Fruit fly (Drosophila melanogaster) whole organism, embryonic: ENCODE measurements around the gene CG32271.
A peak's percentile ranks its signal among the peaks of the same experiment; 100 is the strongest.

Source experiments
- Adf1 ChIP-seq: fragments of 200-800 bp; sonication (Bioruptor generic); IDR thresholded peaks from 2 replicates; pipeline ENCODE4 v1.3.6; 2022; ENCODE audit warnings: missing biosample characterization, missing genetic modification characterization
- Aef1 ChIP-seq: fragments of 200-800 bp; sonication (Bioruptor generic); IDR thresholded peaks from 3 replicates; pipeline ENCODE4 v1.3.6; 2022; ENCODE audit warnings: missing biosample characterization, missing genetic modification characterization
- Asciz ChIP-seq: fragments of 200-800 bp; sonication (Bioruptor generic); optimal IDR thresholded peaks from 2 replicates; lab custom pipeline; 2017; ENCODE audit warnings: missing biosample characterization, mild to moderate bottlenecking, missing genetic modification characterization, missing genetic modification reagents
- CG10147 ChIP-seq: fragments of 200-800 bp; sonication (Bioruptor generic); optimal IDR thresholded peaks from 2 replicates; lab custom pipeline; 2019; ENCODE audit warnings: missing biosample characterization, mild to moderate bottlenecking, missing genetic modification characterization, moderate library complexity
- CG10565 ChIP-seq: fragments of 200-800 bp; sonication (Bioruptor generic); optimal IDR thresholded peaks from 3 replicates; lab custom pipeline; 2016; ENCODE audit warnings: missing biosample characterization, mild to moderate bottlenecking, missing genetic modification characterization
- CG11456 ChIP-seq: fragments of 200-800 bp; sonication (Bioruptor generic); IDR thresholded peaks from 3 replicates; pipeline ENCODE4 v1.3.6; 2022; ENCODE audit warnings: missing biosample characterization, missing genetic modification characterization
- CG12942 ChIP-seq: fragments of 200-800 bp; sonication (Bioruptor generic); optimal IDR thresholded peaks from 3 replicates; lab custom pipeline; 2016; ENCODE audit warnings: missing biosample characterization, missing genetic modification characterization
- CG13296 ChIP-seq: fragments of 200-800 bp; sonication (Bioruptor generic); optimal IDR thresholded peaks from 3 replicates; lab custom pipeline; 2018; ENCODE audit warnings: missing biosample characterization, mild to moderate bottlenecking, missing genetic modification characterization
- CG14014 ChIP-seq: fragments of 200-800 bp; sonication (Bioruptor generic); IDR thresholded peaks from 2 replicates; pipeline ENCODE4 v1.3.6; 2022; ENCODE audit warnings: missing biosample characterization, missing genetic modification characterization
- CG15601 ChIP-seq: fragments of 200-800 bp; sonication (Bioruptor generic); optimal IDR thresholded peaks from 3 replicates; lab custom pipeline; 2019; ENCODE audit warnings: missing biosample characterization, mild to moderate bottlenecking, missing genetic modification characterization, moderate library complexity
- CG15696 ChIP-seq: fragments of 200-800 bp; sonication (Bioruptor generic); optimal IDR thresholded peaks from 2 replicates; lab custom pipeline; 2019; ENCODE audit warnings: missing biosample characterization, mild to moderate bottlenecking, missing genetic modification characterization, moderate library complexity
- CG1647 ChIP-seq: fragments of 200-800 bp; sonication (Bioruptor generic); optimal IDR thresholded peaks from 3 replicates; lab custom pipeline; 2016; ENCODE audit warnings: missing biosample characterization, missing genetic modification characterization
- CG17328 ChIP-seq: fragments of 200-800 bp; sonication (Bioruptor generic); IDR thresholded peaks from 2 replicates; pipeline ENCODE4 v1.3.6; 2022; ENCODE audit warnings: missing biosample characterization, missing genetic modification characterization
- CG17385 ChIP-seq: fragments of 200-800 bp; sonication (Bioruptor generic); optimal IDR thresholded peaks from 3 replicates; lab custom pipeline; 2018; ENCODE audit warnings: missing biosample characterization, mild to moderate bottlenecking, missing genetic modification characterization
- CG17612 ChIP-seq: fragments of 200-800 bp; sonication (Bioruptor generic); IDR thresholded peaks from 2 replicates; pipeline ENCODE4 v1.3.6; 2022; ENCODE audit warnings: missing biosample characterization, missing genetic modification characterization
- CG18262 ChIP-seq: fragments of 200-800 bp; optimal IDR thresholded peaks from 3 replicates; lab custom pipeline; 2019; ENCODE audit warnings: missing biosample characterization, mild to moderate bottlenecking, missing genetic modification characterization, moderate library complexity
- CG31365 ChIP-seq: fragments of 200-800 bp; sonication (Bioruptor generic); optimal IDR thresholded peaks from 2 replicates; lab custom pipeline; 2018; ENCODE audit warnings: missing biosample characterization, mild to moderate bottlenecking, missing genetic modification characterization
- CG34376 ChIP-seq: fragments of 200-800 bp; sonication (Bioruptor generic); optimal IDR thresholded peaks from 2 replicates; lab custom pipeline; 2018; ENCODE audit warnings: missing biosample characterization, mild to moderate bottlenecking, missing genetic modification characterization
- CG4360 ChIP-seq: fragments of 200-800 bp; sonication (Bioruptor generic); IDR thresholded peaks from 2 replicates; pipeline ENCODE4 v1.3.6; 2022; ENCODE audit warnings: missing biosample characterization, missing genetic modification characterization
- CG6654 ChIP-seq: fragments of 200-800 bp; sonication (Bioruptor generic); optimal IDR thresholded peaks from 2 replicates; lab custom pipeline; 2017; ENCODE audit warnings: missing biosample characterization, mild to moderate bottlenecking, missing genetic modification characterization
- CG8388 ChIP-seq: fragments of 200-800 bp; sonication (Bioruptor generic); optimal IDR thresholded peaks from 2 replicates; lab custom pipeline; 2019; ENCODE audit warnings: missing biosample characterization, mild to moderate bottlenecking, missing genetic modification characterization, moderate library complexity
- CG9727 ChIP-seq: fragments of 200-800 bp; sonication (Bioruptor generic); optimal IDR thresholded peaks from 3 replicates; lab custom pipeline; 2017; ENCODE audit warnings: missing biosample characterization, mild to moderate bottlenecking, missing genetic modification characterization
- CTCF ChIP-seq: fragments of 200-800 bp; sonication (Bioruptor generic); optimal IDR thresholded peaks from 2 replicates; lab custom pipeline; 2017; ENCODE audit warnings: missing biosample characterization, mild to moderate bottlenecking, missing genetic modification characterization, moderate library complexity
- Camta ChIP-seq: fragments of 200-800 bp; sonication (Bioruptor generic); optimal IDR thresholded peaks from 2 replicates; lab custom pipeline; 2016; ENCODE audit warnings: missing biosample characterization, missing genetic modification characterization
- D ChIP-seq, 2 experiments: fragments of 200-800 bp in 1 of 2; fragments of >200 bp in 1 of 2; sonication (Bioruptor generic) in 1 of 2; optimal IDR thresholded peaks; 2 replicates in 1 of 2; 3 replicates in 1 of 2; lab custom pipeline; 2017; ENCODE audit warnings: mild to moderate bottlenecking in 1 of 2, missing biosample characterization in 1 of 2, missing genetic modification characterization in 1 of 2, missing genetic modification reagents in 1 of 2
- Hey ChIP-seq: fragments of 200-800 bp; sonication (Bioruptor generic); optimal IDR thresholded peaks from 3 replicates; lab custom pipeline; 2018; ENCODE audit warnings: missing biosample characterization, mild to moderate bottlenecking, missing genetic modification characterization
- Sin3A ChIP-seq: fragments of >200 bp; optimal IDR thresholded peaks from 2 replicates; lab custom pipeline; 2018
- Sox100B ChIP-seq: fragments of 200-800 bp; sonication (Bioruptor generic); optimal IDR thresholded peaks from 3 replicates; lab custom pipeline; 2018; ENCODE audit warnings: missing biosample characterization, mild to moderate bottlenecking, missing genetic modification characterization
- Trl ChIP-seq, 3 experiments: fragments of >200 bp in 2 of 3; fragments of 200-800 bp in 1 of 3; sonication (Bioruptor generic) in 1 of 3; optimal IDR thresholded peaks; 2 replicates in 1 of 3; 3 replicates in 2 of 3; lab custom pipeline; 2016 to 2017; ENCODE audit warnings: missing biosample characterization in 1 of 3, missing genetic modification characterization in 1 of 3
- bcd ChIP-seq: fragments of 200-800 bp; sonication (Bioruptor generic); optimal IDR thresholded peaks from 2 replicates; lab custom pipeline; 2017; ENCODE audit warnings: missing biosample characterization, mild to moderate bottlenecking, missing genetic modification characterization
- dati ChIP-seq: fragments of 200-800 bp; sonication (Bioruptor generic); IDR thresholded peaks from 2 replicates; pipeline ENCODE4 v1.3.6; 2022; ENCODE audit warnings: missing biosample characterization, missing genetic modification characterization
- ems ChIP-seq: fragments of 200-800 bp; sonication (Bioruptor generic); optimal IDR thresholded peaks from 3 replicates; lab custom pipeline; 2016; ENCODE audit warnings: missing biosample characterization, missing genetic modification characterization
- en ChIP-seq: fragments of 200-800 bp; sonication (Bioruptor generic); optimal IDR thresholded peaks from 2 replicates; lab custom pipeline; 2016; ENCODE audit warnings: missing biosample characterization, missing genetic modification characterization
- exex ChIP-seq: fragments of 200-800 bp; sonication (Bioruptor generic); optimal IDR thresholded peaks from 4 replicates; lab custom pipeline; 2018; ENCODE audit warnings: missing biosample characterization, mild to moderate bottlenecking, missing genetic modification characterization, moderate library complexity
- fu2 ChIP-seq: fragments of 200-800 bp; sonication (Bioruptor generic); optimal IDR thresholded peaks from 2 replicates; lab custom pipeline; 2016; ENCODE audit warnings: missing biosample characterization, missing genetic modification characterization
- gcm ChIP-seq: fragments of 200-800 bp; sonication (Bioruptor generic); optimal IDR thresholded peaks from 2 replicates; lab custom pipeline; 2019; ENCODE audit warnings: missing biosample characterization, mild to moderate bottlenecking, missing genetic modification characterization, moderate library complexity
- gfzf ChIP-seq: fragments of 200-800 bp; sonication (Bioruptor generic); optimal IDR thresholded peaks from 2 replicates; lab custom pipeline; 2016; ENCODE audit warnings: missing biosample characterization, mild to moderate bottlenecking, missing genetic modification characterization, moderate library complexity
- grn ChIP-seq: fragments of 200-800 bp; sonication (Bioruptor generic); optimal IDR thresholded peaks from 3 replicates; lab custom pipeline; 2017; ENCODE audit warnings: missing biosample characterization, missing genetic modification characterization
- h ChIP-seq: fragments of >200 bp; optimal IDR thresholded peaks from 2 replicates; lab custom pipeline; 2017
- hth ChIP-seq: fragments of >200 bp; optimal IDR thresholded peaks from 2 replicates; lab custom pipeline; 2017; ENCODE audit warnings: inconsistent platforms
- nerfin-1 ChIP-seq: fragments of 200-800 bp; sonication (Bioruptor generic); optimal IDR thresholded peaks from 3 replicates; lab custom pipeline; 2019; ENCODE audit warnings: missing biosample characterization, mild to moderate bottlenecking, missing genetic modification characterization, moderate library complexity
- onecut ChIP-seq: fragments of 200-800 bp; sonication (Bioruptor generic); IDR thresholded peaks from 2 replicates; pipeline ENCODE4 v1.3.6; 2022; ENCODE audit warnings: missing biosample characterization, missing genetic modification characterization
- p53 ChIP-seq: fragments of 200-800 bp; sonication (Bioruptor generic); optimal IDR thresholded peaks from 2 replicates; lab custom pipeline; 2016; ENCODE audit warnings: missing biosample characterization, missing genetic modification characterization
- pum ChIP-seq: fragments of 200-800 bp; sonication (Bioruptor generic); optimal IDR thresholded peaks from 2 replicates; lab custom pipeline; 2016; ENCODE audit warnings: missing biosample characterization, missing genetic modification characterization
- row ChIP-seq: fragments of 200-800 bp; sonication (Bioruptor generic); IDR thresholded peaks from 3 replicates; pipeline ENCODE4 v1.3.6; 2022; ENCODE audit warnings: missing biosample characterization, missing genetic modification characterization
- tll ChIP-seq, 2 experiments: fragments of 200-800 bp in 1 of 2; fragments of >200 bp in 1 of 2; sonication (Bioruptor generic) in 1 of 2; optimal IDR thresholded peaks; 2 replicates each; lab custom pipeline; 2017 to 2019; ENCODE audit warnings: missing biosample characterization in 2 of 2, missing genetic modification characterization in 2 of 2, mild to moderate bottlenecking in 1 of 2, moderate library complexity in 1 of 2
- toy ChIP-seq: fragments of 200-800 bp; sonication (Bioruptor generic); IDR thresholded peaks from 2 replicates; pipeline ENCODE4 v1.3.6; 2022; ENCODE audit warnings: missing biosample characterization, missing genetic modification characterization
- usp ChIP-seq: fragments of >200 bp; optimal IDR thresholded peaks from 2 replicates; lab custom pipeline; 2017; ENCODE audit warnings: missing biosample characterization, missing genetic modification characterization
- vfl ChIP-seq: fragments of 200-800 bp; sonication (Bioruptor generic); optimal IDR thresholded peaks from 2 replicates; lab custom pipeline; 2016; ENCODE audit warnings: missing biosample characterization, missing genetic modification characterization
- zen ChIP-seq: fragments of 200-800 bp; sonication (Bioruptor generic); optimal IDR thresholded peaks from 3 replicates; lab custom pipeline; 2018; ENCODE audit warnings: missing biosample characterization, mild to moderate bottlenecking, missing genetic modification characterization, moderate library complexity
- zen2 ChIP-seq: fragments of 200-800 bp; sonication (Bioruptor generic); IDR thresholded peaks from 3 replicates; pipeline ENCODE4 v1.3.6; 2022; ENCODE audit warnings: missing biosample characterization, missing genetic modification characterization; ENCODE audit not compliant: partially characterized antibody
- zf30C ChIP-seq: fragments of 200-800 bp; sonication (Bioruptor generic); optimal IDR thresholded peaks from 3 replicates; lab custom pipeline; 2018; ENCODE audit warnings: missing biosample characterization, mild to moderate bottlenecking, missing genetic modification characterization

Gene CG32271

dm6 chr3L:3197464-3197863 is 5.5 kb downstream of the CG32271 start, which contains the start of gene CG14966 (continued):
- TF ChIP-seq CG4360 (GFP tag; lab: Robert Waterston, UW) (no peak), ems (GFP tag; lab: Kevin White, UChicago) (no peak), hth (lab: Kevin White, UChicago) (no peak), onecut (GFP tag; lab: Robert Waterston, UW) (no peak), CG1647 (GFP tag; lab: Kevin White, UChicago) (no peak), tll (GFP tag; optimal IDR thresholded peaks at IDR 0.05; lab: Kevin White, UChicago) (no peak), CTCF (GFP tag; lab: Kevin White, UChicago) (peak; percentile 72), Adf1 (GFP tag; lab: Robert Waterston, UW) (no peak), toy (GFP tag; lab: Robert Waterston, UW) (no peak), gcm (no peak), pum (peak; percentile 38), CG17385 (GFP tag; lab: Kevin White, UChicago) (no peak), usp (GFP tag; lab: Kevin White, UChicago) (no peak), Aef1 (no peak), CG6654 (no peak), CG14014 (GFP tag; lab: Robert Waterston, UW) (peak; percentile 57; the same call in 1 of the 2 replicates), Asciz (GFP tag; lab: Kevin White, UChicago) (no peak), h (lab: Kevin White, UChicago) (no peak), CG15696 (tag; lab: Kevin White, UChicago) (no peak), CG10565 (no peak), CG9727 (GFP tag; lab: Kevin White, UChicago) (no peak), zen2 (GFP tag; lab: Robert Waterston, UW) (peak; percentile 80), row (GFP tag; lab: Robert Waterston, UW) (peak; percentile 85), zen (tag; lab: Kevin White, UChicago) (no peak), CG18262 (tag; lab: Kevin White, UChicago) (peak; percentile 7), nerfin-1 (peak; percentile 31), zf30C (GFP tag; lab: Kevin White, UChicago) (no peak), CG34376 (peak; percentile 79), Sin3A (lab: Kevin White, UChicago) (peak; percentile 24), Trl (optimal IDR thresholded peaks at IDR 0.05; lab: Kevin White, UChicago) (no peak), Trl (GFP tag; optimal IDR thresholded peaks at IDR 0.05; lab: Kevin White, UChicago) (no peak), exex (tag; lab: Kevin White, UChicago) (peak; percentile 2), CG12942 (GFP tag; lab: Kevin White, UChicago) (no peak), CG17328 (no peak), bcd (no peak), CG8388 (GFP tag; lab: Kevin White, UChicago) (no peak), en (GFP tag; lab: Kevin White, UChicago) (no peak), fu2 (GFP tag; lab: Kevin White, UChicago) (peak; percentile 33), Hey (tag; lab: Kevin White, UChicago) (no peak), p53 (GFP tag; lab: Kevin White, UChicago) (peak; percentile 11), CG31365 (tag; lab: Kevin White, UChicago) (no peak), CG13296 (no peak), grn (peak; percentile 11), Sox100B (GFP tag; lab: Kevin White, UChicago) (no peak), vfl (peak; percentile 28), CG15601 (tag; lab: Kevin White, UChicago) (no peak), D (optimal IDR thresholded peaks at IDR 0.05; lab: Kevin White, UChicago) (no peak), D (GFP tag; optimal IDR thresholded peaks at IDR 0.05; lab: Kevin White, UChicago) (no peak), CG10147 (GFP tag; lab: Kevin White, UChicago) (peak; percentile 5), CG11456 (no peak), gfzf (GFP tag; lab: Kevin White, UChicago) (peak; percentile 42), CG17612 (GFP tag; lab: Robert Waterston, UW) (no peak), Camta (peak; percentile 0), dati (no peak)
